Worm (Caenorhabditis elegans) whole organism, L4 larva: ENCODE results near the gene F27D9.12.
A peak's percentile ranks its signal among the peaks of the same experiment; 100 is the strongest.

ENCODE experiments used
- D1046.2 ChIP-seq: fragments of 200-800 bp; sonication (Bioruptor generic); IDR thresholded peaks from 2 replicates; pipeline ENCODE4 v1.3.6; 2022; ENCODE audit warnings: missing genetic modification characterization, missing compliant biosample characterization
- F26F4.8 ChIP-seq: fragments of 200-800 bp; sonication (Bioruptor generic); conservative IDR thresholded peaks from 2 replicates; pipeline ENCODE4 v1.3.6; 2022; ENCODE audit warnings: missing genetic modification characterization, missing compliant biosample characterization
- F37D6.2 ChIP-seq: sonication (generic microtip); optimal IDR thresholded peaks from 2 replicates; lab custom pipeline; 2016; ENCODE audit warnings: mild to moderate bottlenecking, missing genetic modification characterization, missing compliant biosample characterization
- F44E2.7 ChIP-seq: fragments of 200-800 bp; sonication (Bioruptor generic); IDR thresholded peaks from 2 replicates; pipeline ENCODE4 v2.1.2; 2022; ENCODE audit warnings: missing genetic modification characterization, missing compliant biosample characterization
- R02D3.7 ChIP-seq: fragments of 150-350 bp; sonication (generic microtip); optimal IDR thresholded peaks from 3 replicates; lab custom pipeline; 2014; ENCODE audit warnings: missing biosample characterization, missing genetic modification characterization
- Y105C5A.15 ChIP-seq: fragments of 200-800 bp; sonication (Bioruptor generic); IDR thresholded peaks from 2 replicates; pipeline ENCODE4 v1.3.6; 2022; ENCODE audit warnings: missing genetic modification characterization, missing compliant biosample characterization
- Y48G9A.11 ChIP-seq: fragments of 200-800 bp; sonication (Bioruptor generic); IDR thresholded peaks from 2 replicates; pipeline ENCODE4 v1.3.6; 2022; ENCODE audit warnings: missing genetic modification reagents, missing genetic modification characterization, missing compliant biosample characterization
- Y5F2A.4 ChIP-seq: fragments of 200-800 bp; sonication (Bioruptor generic); optimal IDR thresholded peaks from 2 replicates; lab custom pipeline; 2018; ENCODE audit warnings: mild to moderate bottlenecking, missing genetic modification characterization, missing compliant biosample characterization
- ZK337.2 ChIP-seq: fragments of 200-800 bp; sonication (Bioruptor generic); IDR thresholded peaks from 2 replicates; pipeline ENCODE4 v1.3.6; 2022; ENCODE audit warnings: missing genetic modification reagents, missing genetic modification characterization, missing compliant biosample characterization
- arid-1 ChIP-seq: fragments of 200-800 bp; sonication (Bioruptor generic); conservative IDR thresholded peaks from 2 replicates; pipeline ENCODE4 v1.3.6; 2022; ENCODE audit warnings: missing genetic modification reagents, missing genetic modification characterization, missing compliant biosample characterization
- attf-4 ChIP-seq: sonication (generic microtip); optimal IDR thresholded peaks from 3 replicates; lab custom pipeline; 2017; ENCODE audit warnings: missing biosample characterization, missing genetic modification characterization
- ceh-20 ChIP-seq: fragments of 200-800 bp; sonication (Bioruptor generic); IDR thresholded peaks from 2 replicates; pipeline ENCODE4 v1.3.6; 2022; ENCODE audit warnings: missing genetic modification reagents, missing genetic modification characterization, missing compliant biosample characterization
- ceh-28 ChIP-seq: fragments of 150-350 bp; optimal IDR thresholded peaks from 2 replicates; lab custom pipeline; 2014; ENCODE audit warnings: missing biosample characterization, missing genetic modification reagents, missing genetic modification characterization
- ceh-32 ChIP-seq: sonication (generic microtip); optimal IDR thresholded peaks from 2 replicates; lab custom pipeline; 2016; ENCODE audit warnings: mild to moderate bottlenecking, missing genetic modification characterization, missing compliant biosample characterization; ENCODE audit not compliant: poor library complexity
- ceh-44 ChIP-seq: fragments of 200-800 bp; sonication (Bioruptor generic); IDR thresholded peaks from 2 replicates; pipeline ENCODE4 v1.3.6; 2022; ENCODE audit warnings: missing genetic modification reagents, missing genetic modification characterization, missing compliant biosample characterization
- ceh-82 ChIP-seq: sonication (generic microtip); optimal IDR thresholded peaks from 2 replicates; lab custom pipeline; 2017; ENCODE audit warnings: missing biosample characterization, missing genetic modification characterization
- cey-2 ChIP-seq: sonication (generic microtip); optimal IDR thresholded peaks from 3 replicates; lab custom pipeline; 2017; ENCODE audit warnings: missing genetic modification characterization, mild to moderate bottlenecking, missing compliant biosample characterization, antibody characterized with exemption, borderline replicate concordance; ENCODE audit not compliant: insufficient read depth
- daf-19 ChIP-seq: fragments of 200-800 bp; sonication (Bioruptor generic); conservative IDR thresholded peaks from 2 replicates; pipeline ENCODE4 v1.3.6; 2022; ENCODE audit warnings: missing genetic modification characterization, missing compliant biosample characterization
- daf-8 ChIP-seq: fragments of 200-800 bp; sonication (Bioruptor generic); IDR thresholded peaks from 2 replicates; pipeline ENCODE4 v1.3.6; 2022; ENCODE audit warnings: missing genetic modification characterization, missing compliant biosample characterization
- dmd-6 ChIP-seq: fragments of 200-800 bp; sonication (Bioruptor generic); IDR thresholded peaks from 2 replicates; pipeline ENCODE4 v1.3.6; 2022; ENCODE audit warnings: missing genetic modification reagents, missing genetic modification characterization, missing compliant biosample characterization
- dmd-9 ChIP-seq: fragments of 200-800 bp; sonication (Bioruptor generic); IDR thresholded peaks from 2 replicates; pipeline ENCODE4 v1.3.6; 2022; ENCODE audit warnings: missing genetic modification reagents, missing genetic modification characterization, missing compliant biosample characterization
- dpl-1 ChIP-seq: fragments of 150-350 bp; optimal IDR thresholded peaks from 2 replicates; lab custom pipeline; 2014; ENCODE audit warnings: missing biosample characterization, missing genetic modification reagents, missing genetic modification characterization
- egl-27 ChIP-seq: sonication (generic microtip); optimal IDR thresholded peaks from 3 replicates; lab custom pipeline; 2017; ENCODE audit warnings: missing biosample characterization, missing genetic modification reagents, missing genetic modification characterization
- fos-1 ChIP-seq: fragments of 150-350 bp; optimal IDR thresholded peaks from 2 replicates; lab custom pipeline; 2014; ENCODE audit warnings: missing biosample characterization, missing genetic modification characterization
- hlh-30 ChIP-seq: sonication (generic microtip); optimal IDR thresholded peaks from 2 replicates; lab custom pipeline; 2017; ENCODE audit warnings: antibody characterized with exemption, mild to moderate bottlenecking, missing genetic modification characterization, missing compliant biosample characterization; ENCODE audit not compliant: insufficient read depth
- jun-1 ChIP-seq: fragments of 150-350 bp; optimal IDR thresholded peaks from 2 replicates; lab custom pipeline; 2014; ENCODE audit warnings: missing biosample characterization, missing genetic modification reagents, missing genetic modification characterization
- lim-7 ChIP-seq: fragments of 200-800 bp; sonication (Bioruptor generic); IDR thresholded peaks from 2 replicates; pipeline ENCODE4 v1.3.6; 2022; ENCODE audit warnings: missing genetic modification characterization, missing compliant biosample characterization
- lin-1 ChIP-seq: fragments of 200-800 bp; sonication (Bioruptor generic); IDR thresholded peaks from 2 replicates; pipeline ENCODE4 v1.3.6; 2022; ENCODE audit warnings: missing genetic modification reagents, missing genetic modification characterization, missing compliant biosample characterization
- lin-15B ChIP-seq: fragments of 150-350 bp; sonication (generic microtip); optimal IDR thresholded peaks from 3 replicates; lab custom pipeline; 2014; ENCODE audit warnings: missing biosample characterization, missing genetic modification characterization
- madf-5 ChIP-seq, 2 experiments: fragments of 200-800 bp; sonication (Bioruptor generic); IDR thresholded peaks; 2 replicates each; pipeline ENCODE4 v1.3.6; 2022; ENCODE audit warnings: missing compliant biosample characterization in 2 of 2, missing genetic modification characterization in 2 of 2
- madf-9 ChIP-seq: fragments of 200-800 bp; sonication (Bioruptor generic); conservative IDR thresholded peaks from 2 replicates; pipeline ENCODE4 v1.3.6; 2022; ENCODE audit warnings: missing genetic modification reagents, missing genetic modification characterization, missing compliant biosample characterization
- mep-1 ChIP-seq: fragments of 150-350 bp; sonication (generic microtip); optimal IDR thresholded peaks from 3 replicates; lab custom pipeline; 2014; ENCODE audit warnings: missing biosample characterization, missing genetic modification characterization
- mxl-3 ChIP-seq: fragments of 200-800 bp; sonication (Bioruptor generic); optimal IDR thresholded peaks from 2 replicates; lab custom pipeline; 2018; ENCODE audit warnings: mild to moderate bottlenecking, missing genetic modification characterization, missing compliant biosample characterization
- nhr-102 ChIP-seq: sonication (generic microtip); optimal IDR thresholded peaks from 2 replicates; lab custom pipeline; 2016; ENCODE audit warnings: mild to moderate bottlenecking, missing genetic modification characterization, moderate library complexity, missing compliant biosample characterization
- nhr-111 ChIP-seq: fragments of 200-800 bp; sonication (Bioruptor generic); optimal IDR thresholded peaks from 2 replicates; lab custom pipeline; 2018; ENCODE audit warnings: mild to moderate bottlenecking, missing genetic modification characterization, missing compliant biosample characterization
- nhr-237 ChIP-seq: sonication (generic microtip); optimal IDR thresholded peaks from 2 replicates; lab custom pipeline; 2017; ENCODE audit warnings: missing biosample characterization, missing genetic modification characterization
- nhr-6 ChIP-seq: fragments of 150-350 bp; optimal IDR thresholded peaks from 2 replicates; lab custom pipeline; 2014; ENCODE audit warnings: missing biosample characterization, missing genetic modification characterization
- nhr-77 ChIP-seq: fragments of 150-350 bp; optimal IDR thresholded peaks from 2 replicates; lab custom pipeline; 2014; ENCODE audit warnings: missing biosample characterization, missing genetic modification characterization
- php-3 ChIP-seq: fragments of 200-800 bp; sonication (Bioruptor generic); IDR thresholded peaks from 2 replicates; pipeline ENCODE4 v1.3.6; 2022; ENCODE audit warnings: missing genetic modification reagents, missing genetic modification characterization, missing compliant biosample characterization
- sdz-12 ChIP-seq: fragments of 200-800 bp; sonication (Bioruptor generic); optimal IDR thresholded peaks from 2 replicates; lab custom pipeline; 2018; ENCODE audit warnings: mild to moderate bottlenecking, missing genetic modification characterization, missing compliant biosample characterization
- set-16 ChIP-seq: fragments of 200-800 bp; sonication (Bioruptor generic); IDR thresholded peaks from 2 replicates; pipeline ENCODE4 v1.3.6; 2022; ENCODE audit warnings: missing genetic modification reagents, missing genetic modification characterization, missing compliant biosample characterization
- snpc-1.2 ChIP-seq: fragments of 200-800 bp; sonication (Bioruptor generic); IDR thresholded peaks from 2 replicates; pipeline ENCODE4 v1.3.6; 2022; ENCODE audit warnings: missing genetic modification reagents, missing genetic modification characterization, missing compliant biosample characterization
- spr-1 ChIP-seq: sonication (generic microtip); optimal IDR thresholded peaks from 2 replicates; lab custom pipeline; 2016; ENCODE audit warnings: mild to moderate bottlenecking, missing genetic modification characterization, missing compliant biosample characterization
- spr-3 ChIP-seq: fragments of 200-800 bp; sonication (Bioruptor generic); optimal IDR thresholded peaks from 2 replicates; lab custom pipeline; 2018; ENCODE audit warnings: mild to moderate bottlenecking, missing genetic modification characterization, missing compliant biosample characterization
- tra-1 ChIP-seq: fragments of 200-800 bp; sonication (Bioruptor generic); IDR thresholded peaks from 2 replicates; pipeline ENCODE4 v1.3.6; 2022; ENCODE audit warnings: missing genetic modification reagents, missing genetic modification characterization, missing compliant biosample characterization
- unc-130 ChIP-seq: sonication (generic microtip); optimal IDR thresholded peaks from 2 replicates; lab custom pipeline; 2016; ENCODE audit warnings: missing genetic modification reagents, missing genetic modification characterization, missing compliant biosample characterization
- zag-1 ChIP-seq: fragments of 150-350 bp; optimal IDR thresholded peaks from 2 replicates; lab custom pipeline; 2014; ENCODE audit warnings: missing biosample characterization, missing genetic modification characterization
- zfp-2 ChIP-seq: sonication (generic microtip); optimal IDR thresholded peaks from 2 replicates; lab custom pipeline; 2016; ENCODE audit warnings: mild to moderate bottlenecking, missing genetic modification characterization, missing compliant biosample characterization
- zip-2 ChIP-seq: fragments of 150-350 bp; optimal IDR thresholded peaks from 2 replicates; lab custom pipeline; 2014; ENCODE audit warnings: missing biosample characterization, missing genetic modification characterization
- ztf-11 ChIP-seq: fragments of 150-350 bp; optimal IDR thresholded peaks from 2 replicates; lab custom pipeline; 2014; ENCODE audit warnings: missing biosample characterization, missing genetic modification characterization

F27D9.12 gene

ce11 chrX:7680545-7681330 is 24.0 kb upstream of the F27D9.12 start, which contains the start of gene stn-2:
TSS of gene stn-2 (minus strand) at chrX:7680619.
- TF ChIP-seq spr-3 (no peak), php-3 (peak; percentile 24; the same call in 1 of the 2 replicates), mep-1 (tag; lab: Kevin White, UChicago) (no peak), nhr-102 (peak; percentile 37), Y48G9A.11 (no peak), F37D6.2 (tag; lab: Kevin White, UChicago) (no peak), unc-130 (no peak), fos-1 (tag; lab: Kevin White, UChicago) (no peak), nhr-237 (no peak), D1046.2 (no peak), cey-2 (tag; lab: Kevin White, UChicago) (no peak), spr-1 (tag; lab: Kevin White, UChicago) (no peak), zag-1 (tag; lab: Kevin White, UChicago) (no peak), mxl-3 (no peak), zfp-2 (no peak), Y105C5A.15 (0 out of 2 replicates have a peak, but pooled peaks have one; percentile 63), nhr-77 (tag; lab: Kevin White, UChicago) (no peak), snpc-1.2 (peak; percentile 70), lim-7 (GFP tag; lab: Robert Waterston, UW) (peak; percentile 62), sdz-12 (GFP tag; lab: Kevin White, UChicago) (no peak), dpl-1 (GFP tag; lab: Kevin White, UChicago) (no peak), F26F4.8 (GFP tag; lab: Robert Waterston, UW) (0 out of 2 replicates have a peak, but pooled peaks have one; percentile 6), ceh-32 (tag; lab: Kevin White, UChicago) (no peak), madf-5 (GFP tag; IDR thresholded peaks at IDR 0.05; lab: Robert Waterston, UW) (no peak), tra-1 (GFP tag; lab: Robert Waterston, UW) (0 out of 2 replicates have a peak, but pooled peaks have one; percentile 17), ceh-20 (GFP tag; lab: Robert Waterston, UW) (no peak), ceh-82 (no peak), jun-1 (tag; lab: Kevin White, UChicago) (no peak), set-16 (no peak), lin-1 (no peak), egl-27 (tag; lab: Kevin White, UChicago) (no peak), daf-19 (GFP tag; lab: Robert Waterston, UW) (no peak), R02D3.7 (tag; lab: Kevin White, UChicago) (no peak), dmd-9 (GFP tag; lab: Robert Waterston, UW) (0 out of 2 replicates have a peak, but pooled peaks have one; percentile 16), dmd-6 (GFP tag; lab: Robert Waterston, UW) (peak; percentile 48), nhr-111 (GFP tag; lab: Kevin White, UChicago) (no peak), Y5F2A.4 (no peak), zip-2 (tag; lab: Kevin White, UChicago) (no peak), arid-1 (GFP tag; lab: Robert Waterston, UW) (peak; percentile 75), ztf-11 (tag; lab: Kevin White, UChicago) (no peak), ceh-28 (no peak), nhr-6 (no peak), lin-15B (tag; lab: Kevin White, UChicago) (no peak), hlh-30 (tag; lab: Kevin White, UChicago) (no peak), ZK337.2 (no peak), F44E2.7 (no peak), attf-4 (tag; lab: Kevin White, UChicago) (no peak), daf-8 (GFP tag; lab: Robert Waterston, UW) (no peak), madf-9 (GFP tag; lab: Robert Waterston, UW) (peak; percentile 52; the same call in 1 of the 2 replicates), ceh-44 (GFP tag; lab: Robert Waterston, UW) (no peak)
